Worm (Caenorhabditis elegans) whole organism, L4 larva: ENCODE data around the gene nccd-1.
A peak's percentile ranks its signal among the peaks of the same experiment; 100 is the strongest.

Source experiments
- aha-1 ChIP-seq: fragments of 150-350 bp; peaks from one replicate; lab custom pipeline; 2014; ENCODE audit warnings: missing biosample characterization, missing genetic modification characterization
- ceh-28 ChIP-seq: fragments of 150-350 bp; optimal IDR thresholded peaks from 2 replicates; lab custom pipeline; 2014; ENCODE audit warnings: missing biosample characterization, missing genetic modification reagents, missing genetic modification characterization
- ceh-44 ChIP-seq: fragments of 200-800 bp; sonication (Bioruptor generic); IDR thresholded peaks from 2 replicates; pipeline ENCODE4 v1.3.6; 2022; ENCODE audit warnings: missing genetic modification reagents, missing genetic modification characterization, missing compliant biosample characterization
- ceh-62 ChIP-seq: sonication (generic microtip); optimal IDR thresholded peaks from 2 replicates; lab custom pipeline; 2017; ENCODE audit warnings: missing biosample characterization, missing genetic modification characterization
- ces-1 ChIP-seq: fragments of 150-350 bp; sonication (generic microtip); optimal IDR thresholded peaks from 4 replicates; lab custom pipeline; 2014; ENCODE audit warnings: missing biosample characterization, missing genetic modification reagents, missing genetic modification characterization
- daf-12 ChIP-seq: fragments of 150-350 bp; optimal IDR thresholded peaks from 2 replicates; lab custom pipeline; 2014; ENCODE audit warnings: missing biosample characterization, missing genetic modification reagents, missing genetic modification characterization
- dmd-6 ChIP-seq: fragments of 200-800 bp; sonication (Bioruptor generic); IDR thresholded peaks from 2 replicates; pipeline ENCODE4 v1.3.6; 2022; ENCODE audit warnings: missing genetic modification reagents, missing genetic modification characterization, missing compliant biosample characterization
- dpl-1 ChIP-seq: fragments of 150-350 bp; optimal IDR thresholded peaks from 2 replicates; lab custom pipeline; 2014; ENCODE audit warnings: missing biosample characterization, missing genetic modification reagents, missing genetic modification characterization
- lsy-2 ChIP-seq, 2 experiments: fragments of 150-350 bp in 1 of 2; sonication (generic microtip) in 1 of 2; optimal IDR thresholded peaks; 2 replicates each; lab custom pipeline; 2014 to 2017; ENCODE audit warnings: missing biosample characterization in 2 of 2, missing genetic modification characterization in 2 of 2
- mdl-1 ChIP-seq, 2 experiments: fragments of 150-350 bp in 1 of 2; sonication (generic microtip) in 1 of 2; optimal IDR thresholded peaks; 2 replicates each; lab custom pipeline; 2014 to 2017; ENCODE audit warnings: missing biosample characterization in 2 of 2, missing genetic modification characterization in 2 of 2
- nhr-41 ChIP-seq: fragments of 200-800 bp; sonication (Bioruptor generic); IDR thresholded peaks from 2 replicates; pipeline ENCODE4 v1.3.6; 2022; ENCODE audit warnings: missing genetic modification reagents, missing genetic modification characterization, missing compliant biosample characterization
- nhr-77 ChIP-seq: fragments of 150-350 bp; optimal IDR thresholded peaks from 2 replicates; lab custom pipeline; 2014; ENCODE audit warnings: missing biosample characterization, missing genetic modification characterization
- unc-39 ChIP-seq: sonication (generic microtip); optimal IDR thresholded peaks from 2 replicates; lab custom pipeline; 2017; ENCODE audit warnings: missing biosample characterization, missing genetic modification characterization

- TF ChIP-seq ces-1 (GFP tag; lab: Kevin White, UChicago) = no peak
- TF ChIP-seq dmd-6 = no peak
- TF ChIP-seq ceh-28 = no peak
- TF ChIP-seq nhr-41 (GFP tag; lab: Robert Waterston, UW) = no peak
- no peak for TF ChIP-seq lsy-2 (tag; optimal IDR thresholded peaks at IDR 0.05; lab: Kevin White, UChicago)
- no peak for TF ChIP-seq nhr-77
- peak; percentile 82 for TF ChIP-seq aha-1
- TF ChIP-seq ceh-44 = no peak
- no peak for TF ChIP-seq unc-39
- TF ChIP-seq mdl-1 (tag; optimal IDR thresholded peaks at IDR 0.05; lab: Kevin White, UChicago) = no peak
- TF ChIP-seq ceh-62 = no peak
- no peak for TF ChIP-seq daf-12 (tag; lab: Kevin White, UChicago)
- no peak for TF ChIP-seq dpl-1
Measured at ce11 chrIV:16952389-16952788, 36.1 kb upstream of the nccd-1 start.
